Worm (Caenorhabditis elegans) whole organism, early embryonic: ENCODE data around the gene C52G5.3.

Experiments used
- B0310.2 ChIP-seq: sonication (generic microtip); optimal IDR thresholded peaks from 2 replicates; lab custom pipeline; 2016; ENCODE audit warnings: mild to moderate bottlenecking, missing genetic modification characterization, missing compliant biosample characterization
- F13C5.2 ChIP-seq: sonication (generic microtip); optimal IDR thresholded peaks from 2 replicates; lab custom pipeline; 2017; ENCODE audit warnings: mild to moderate bottlenecking, missing genetic modification characterization, inconsistent platforms, missing compliant biosample characterization
- aly-1 ChIP-seq: sonication (generic microtip); optimal IDR thresholded peaks from 2 replicates; lab custom pipeline; 2016; ENCODE audit warnings: missing genetic modification characterization, missing compliant biosample characterization
- ama-1 ChIP-seq: fragments of 150-350 bp; optimal IDR thresholded peaks from 2 replicates; lab custom pipeline; 2014
- ceh-13 ChIP-seq: fragments of 200-800 bp; sonication (Bioruptor generic); optimal IDR thresholded peaks from 2 replicates; lab custom pipeline; 2018; ENCODE audit warnings: mild to moderate bottlenecking, missing genetic modification characterization, missing compliant biosample characterization
- ceh-36 ChIP-seq: sonication (generic microtip); optimal IDR thresholded peaks from 2 replicates; lab custom pipeline; 2016; ENCODE audit warnings: missing genetic modification characterization, inconsistent platforms, missing compliant biosample characterization
- ets-7 ChIP-seq: sonication (generic microtip); optimal IDR thresholded peaks from 2 replicates; lab custom pipeline; 2016; ENCODE audit warnings: missing genotype, missing genetic modification characterization, missing compliant biosample characterization
- flt-1 ChIP-seq: fragments of 200-800 bp; sonication (Bioruptor generic); IDR thresholded peaks from 2 replicates; pipeline ENCODE4 v1.3.6; 2022; ENCODE audit warnings: missing genetic modification characterization, missing compliant biosample characterization
- hmbx-1 ChIP-seq: sonication (generic microtip); optimal IDR thresholded peaks from 2 replicates; lab custom pipeline; 2016; ENCODE audit warnings: mild to moderate bottlenecking, missing genetic modification characterization, missing compliant biosample characterization
- hmg-4 ChIP-seq: fragments of 200-800 bp; sonication (Bioruptor generic); optimal IDR thresholded peaks from 2 replicates; lab custom pipeline; 2018; ENCODE audit warnings: mild to moderate bottlenecking, missing genetic modification characterization, missing compliant biosample characterization
- hnd-1 ChIP-seq: sonication (generic microtip); optimal IDR thresholded peaks from 2 replicates; lab custom pipeline; 2016; ENCODE audit warnings: missing genetic modification characterization, missing compliant biosample characterization
- pes-1 ChIP-seq: fragments of 200-800 bp; sonication (Bioruptor generic); IDR thresholded peaks from 2 replicates; pipeline ENCODE4 v1.3.6; 2022; ENCODE audit warnings: missing genetic modification reagents, missing genetic modification characterization, missing compliant biosample characterization
- scrt-1 ChIP-seq: fragments of 200-800 bp; sonication (Bioruptor generic); IDR thresholded peaks from 2 replicates; pipeline ENCODE4 v1.3.6; 2022; ENCODE audit warnings: missing genetic modification characterization, missing compliant biosample characterization
- sea-1 ChIP-seq: fragments of 200-800 bp; sonication (Bioruptor generic); conservative IDR thresholded peaks from 2 replicates; pipeline ENCODE4 v1.3.6; 2022; ENCODE audit warnings: missing genetic modification characterization, missing compliant biosample characterization
- tbx-11 ChIP-seq: fragments of 200-800 bp; sonication (Bioruptor generic); IDR thresholded peaks from 2 replicates; pipeline ENCODE4 v1.3.6; 2022; ENCODE audit warnings: missing genetic modification characterization, missing compliant biosample characterization
- tbx-37 ChIP-seq: fragments of 200-800 bp; sonication (Bioruptor generic); conservative IDR thresholded peaks from 2 replicates; pipeline ENCODE4 v1.3.6; 2022; ENCODE audit warnings: missing genetic modification reagents, missing genetic modification characterization, missing compliant biosample characterization
- tra-4 ChIP-seq: sonication (generic microtip); optimal IDR thresholded peaks from 2 replicates; lab custom pipeline; 2017; ENCODE audit warnings: missing genetic modification characterization, missing compliant biosample characterization

The C52G5.3 gene

ce11 chrX:12826782-12827181 is 19.2 kb downstream of the C52G5.3 start:
- no peak for TF ChIP-seq hmbx-1 (tag; lab: Kevin White, UChicago)
- TF ChIP-seq F13C5.2 (tag; lab: Kevin White, UChicago) = no peak
- no peak for TF ChIP-seq scrt-1 (GFP tag; lab: Robert Waterston, UW)

ce11 chrX:12825174-12825573 is 20.8 kb downstream of the C52G5.3 start:
- no peak for TF ChIP-seq ama-1 (lab: Kevin White, UChicago)
- no peak for TF ChIP-seq aly-1 (tag; lab: Kevin White, UChicago)
- TF ChIP-seq ceh-36 (tag; lab: Kevin White, UChicago) = no peak
- TF ChIP-seq hmbx-1 (tag; lab: Kevin White, UChicago) = no peak
- TF ChIP-seq pes-1 (GFP tag; lab: Robert Waterston, UW) = no peak
- TF ChIP-seq B0310.2 (tag; lab: Kevin White, UChicago) = no peak
- TF ChIP-seq F13C5.2 (tag; lab: Kevin White, UChicago) = no peak
- no peak for TF ChIP-seq ets-7 (tag; lab: Kevin White, UChicago)
- no peak for TF ChIP-seq flt-1
- no peak for TF ChIP-seq scrt-1 (GFP tag; lab: Robert Waterston, UW)
- no peak for TF ChIP-seq sea-1 (GFP tag; lab: Robert Waterston, UW)
- no peak for TF ChIP-seq hnd-1 (tag; lab: Kevin White, UChicago)
- no peak for TF ChIP-seq hmg-4 (GFP tag; lab: Kevin White, UChicago)
- TF ChIP-seq ceh-13 (GFP tag; lab: Kevin White, UChicago) = no peak
- no peak for TF ChIP-seq tbx-37 (GFP tag; lab: Robert Waterston, UW)
- TF ChIP-seq tbx-11 = no peak
- no peak for TF ChIP-seq tra-4 (tag; lab: Kevin White, UChicago)

ce11 chrX:12819512-12819911 is 26.4 kb downstream of the C52G5.3 start:
- TF ChIP-seq tbx-11 = no peak

ce11 chrX:12818768-12819167 is 27.2 kb downstream of the C52G5.3 start:
- no peak for TF ChIP-seq pes-1 (GFP tag; lab: Robert Waterston, UW)
- no peak for TF ChIP-seq B0310.2 (tag; lab: Kevin White, UChicago)
- no peak for TF ChIP-seq ceh-13 (GFP tag; lab: Kevin White, UChicago)
- no peak for TF ChIP-seq hnd-1 (tag; lab: Kevin White, UChicago)
- no peak for TF ChIP-seq ets-7 (tag; lab: Kevin White, UChicago)
- no peak for TF ChIP-seq ceh-36 (tag; lab: Kevin White, UChicago)
- TF ChIP-seq aly-1 (tag; lab: Kevin White, UChicago) = no peak
- no peak for TF ChIP-seq F13C5.2 (tag; lab: Kevin White, UChicago)

- TF ChIP-seq ceh-36 (tag; lab: Kevin White, UChicago) = no peak
- TF ChIP-seq hmbx-1 (tag; lab: Kevin White, UChicago) = no peak
- TF ChIP-seq aly-1 (tag; lab: Kevin White, UChicago) = no peak
- TF ChIP-seq hnd-1 (tag; lab: Kevin White, UChicago) = no peak
- no peak for TF ChIP-seq ceh-13 (GFP tag; lab: Kevin White, UChicago)
- TF ChIP-seq pes-1 (GFP tag; lab: Robert Waterston, UW) = no peak
- no peak for TF ChIP-seq tbx-11
- no peak for TF ChIP-seq flt-1
- TF ChIP-seq ama-1 (lab: Kevin White, UChicago) = no peak
- no peak for TF ChIP-seq ets-7 (tag; lab: Kevin White, UChicago)
- TF ChIP-seq tbx-37 (GFP tag; lab: Robert Waterston, UW) = no peak
- TF ChIP-seq sea-1 (GFP tag; lab: Robert Waterston, UW) = no peak
- TF ChIP-seq scrt-1 (GFP tag; lab: Robert Waterston, UW) = no peak
Observed at ce11 chrX:12815367-12815766, 30.6 kb downstream of the C52G5.3 start.

- TF ChIP-seq ceh-13 (GFP tag; lab: Kevin White, UChicago) = no peak
- no peak for TF ChIP-seq scrt-1 (GFP tag; lab: Robert Waterston, UW)
- no peak for TF ChIP-seq ama-1 (lab: Kevin White, UChicago)
- TF ChIP-seq hmbx-1 (tag; lab: Kevin White, UChicago) = no peak
- TF ChIP-seq aly-1 (tag; lab: Kevin White, UChicago) = no peak
- no peak for TF ChIP-seq tbx-11
- no peak for TF ChIP-seq F13C5.2 (tag; lab: Kevin White, UChicago)
Observed at ce11 chrX:12813539-12813938, 32.4 kb downstream of the C52G5.3 start, which contains the start of gene gei-3. TSS of gene gei-3 (minus strand) at chrX:12813639.

ce11 chrX:12808085-12808922 is 37.6 kb downstream of the C52G5.3 start, which contains the start of gene nhr-27:
TSS of gene nhr-27 (minus strand) at chrX:12808318.
- TF ChIP-seq tra-4 (tag; lab: Kevin White, UChicago) = no peak

- TF ChIP-seq hnd-1 (tag; lab: Kevin White, UChicago) = no peak
- TF ChIP-seq flt-1 = no peak
Observed at ce11 chrX:12806926-12807325, 39.0 kb downstream of the C52G5.3 start.
